Fruit fly (Drosophila melanogaster) whole organism, embryonic: ENCODE measurements around the gene rumi.

Experiments used
- Aef1 ChIP-seq: fragments of 200-800 bp; sonication (Bioruptor generic); IDR thresholded peaks from 3 replicates; pipeline ENCODE4 v1.3.6; 2022; ENCODE audit warnings: missing biosample characterization, missing genetic modification characterization
- CG14860 ChIP-seq: fragments of 200-800 bp; sonication (Bioruptor generic); IDR thresholded peaks from 3 replicates; pipeline ENCODE4 v1.3.6; 2022; ENCODE audit warnings: missing biosample characterization, missing genetic modification characterization; ENCODE audit not compliant: partially characterized antibody
- CG16779 ChIP-seq: fragments of 200-800 bp; sonication (Bioruptor generic); IDR thresholded peaks from 2 replicates; pipeline ENCODE4 v1.3.6; 2022; ENCODE audit warnings: missing biosample characterization, missing genetic modification characterization
- CrebB ChIP-seq: fragments of 200-800 bp; sonication (Bioruptor generic); optimal IDR thresholded peaks from 3 replicates; lab custom pipeline; 2018; ENCODE audit warnings: missing biosample characterization, mild to moderate bottlenecking, missing genetic modification characterization
- D19B ChIP-seq: fragments of 200-800 bp; sonication (Bioruptor generic); optimal IDR thresholded peaks from 2 replicates; lab custom pipeline; 2017; ENCODE audit warnings: missing biosample characterization, mild to moderate bottlenecking, missing genetic modification characterization
- Lpt ChIP-seq: fragments of >200 bp; optimal IDR thresholded peaks from 2 replicates; lab custom pipeline; 2018; ENCODE audit warnings: missing biosample characterization, missing genetic modification characterization
- Nf-YC ChIP-seq: fragments of 200-800 bp; optimal IDR thresholded peaks from 3 replicates; lab custom pipeline; 2019; ENCODE audit warnings: missing biosample characterization, mild to moderate bottlenecking, missing genetic modification characterization, moderate library complexity
- Rfx ChIP-seq: fragments of 200-800 bp; sonication (Bioruptor generic); IDR thresholded peaks from 2 replicates; pipeline ENCODE4 v1.3.6; 2022; ENCODE audit warnings: missing biosample characterization, missing genetic modification characterization
- Xbp1 ChIP-seq: fragments of 200-800 bp; sonication (Bioruptor generic); optimal IDR thresholded peaks from 3 replicates; lab custom pipeline; 2016; ENCODE audit warnings: missing biosample characterization, mild to moderate bottlenecking, missing genetic modification characterization
- nmo ChIP-seq: fragments of 200-800 bp; sonication (Bioruptor generic); optimal IDR thresholded peaks from 2 replicates; lab custom pipeline; 2018; ENCODE audit warnings: missing biosample characterization, mild to moderate bottlenecking, missing genetic modification characterization, moderate library complexity
- sisA ChIP-seq: fragments of 200-800 bp; sonication (Bioruptor generic); IDR thresholded peaks from 2 replicates; pipeline ENCODE4 v1.3.6; 2022; ENCODE audit warnings: missing biosample characterization, missing genetic modification characterization
- tx ChIP-seq: fragments of 200-800 bp; sonication (Bioruptor generic); optimal IDR thresholded peaks from 2 replicates; lab custom pipeline; 2016; ENCODE audit warnings: missing biosample characterization, missing genetic modification characterization
- usp ChIP-seq: fragments of >200 bp; optimal IDR thresholded peaks from 2 replicates; lab custom pipeline; 2017; ENCODE audit warnings: missing biosample characterization, missing genetic modification characterization

DNA sequence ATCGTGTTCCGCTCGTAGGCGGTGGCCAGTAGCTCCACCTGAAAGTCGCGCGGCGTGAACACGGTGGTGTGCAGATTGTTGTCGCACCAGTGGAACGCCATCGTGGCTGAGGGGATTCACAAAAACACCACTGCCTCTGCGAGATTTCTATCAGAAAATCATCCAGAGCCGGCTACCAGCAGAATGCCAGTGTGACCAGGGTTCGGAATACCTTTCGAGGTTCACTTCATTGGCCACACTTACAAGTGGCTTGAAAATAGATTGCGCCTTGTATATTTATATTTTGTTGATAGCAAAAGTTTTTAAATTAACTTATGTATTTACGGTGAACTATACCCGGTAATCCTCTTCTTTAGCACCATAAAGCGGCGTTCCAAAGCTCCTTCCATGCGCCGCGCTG is 9.5 kb downstream of the rumi start, which contains the start of the genes Dcr-1 and CG6985:
- TF ChIP-seq CG14860 (GFP tag; lab: Robert Waterston, UW) (no peak), Lpt (GFP tag; lab: Kevin White, UChicago) (no peak), Aef1 (no peak), Rfx (no peak), Xbp1 (GFP tag; lab: Kevin White, UChicago) (no peak), Nf-YC (tag; lab: Kevin White, UChicago) (no peak), usp (GFP tag; lab: Kevin White, UChicago) (no peak), nmo (GFP tag; lab: Kevin White, UChicago) (no peak), CrebB (tag; lab: Kevin White, UChicago) (no peak), CG16779 (no peak), sisA (GFP tag; lab: Robert Waterston, UW) (no peak), tx (GFP tag; lab: Kevin White, UChicago) (no peak), D19B (GFP tag; lab: Kevin White, UChicago) (no peak)
